Fruit fly (Drosophila melanogaster): ENCODE data around the gene CG9689.

The CG9689 gene

DNA sequence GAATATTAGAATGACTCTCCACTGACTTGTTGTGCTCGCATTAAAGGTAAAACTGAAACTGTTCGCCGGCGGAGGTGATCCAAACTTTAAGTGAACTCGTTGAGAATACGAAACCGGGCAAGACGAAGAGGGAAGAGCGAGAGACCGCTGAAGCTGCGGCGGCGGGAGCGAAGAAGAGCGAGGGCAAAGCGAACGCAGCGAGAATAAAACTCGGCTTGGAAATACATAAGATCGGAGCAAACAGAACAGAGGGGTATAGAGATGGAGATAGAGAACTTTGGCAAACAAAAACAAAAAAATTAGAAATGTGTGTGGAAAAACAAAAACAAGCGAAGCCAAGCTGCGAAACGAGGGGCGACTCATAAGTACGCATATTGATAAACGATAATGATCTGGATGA is 49.1 kb downstream of the CG9689 start, which contains the start of gene Idgf4:
Idgf4 (minus strand) TSS at position 67 of the 400 bp plus-strand sequence.
- peak; percentile 41 for TF ChIP-seq CG7745 (tag; optimal IDR thresholded peaks at IDR 0.05)
- peak; percentile 47 for TF ChIP-seq CG18476 (GFP tag; optimal IDR thresholded peaks at IDR 0.05)
- TF ChIP-seq CG11695 (GFP tag; IDR thresholded peaks at IDR 0.05): no peak
- TF ChIP-seq sens (GFP tag): peak; percentile 72
- TF ChIP-seq crol (GFP tag; IDR thresholded peaks at IDR 0.05): peak; percentile 83
- TF ChIP-seq Taf1 (GFP tag; IDR thresholded peaks at IDR 0.05): no peak
- TF ChIP-seq CG15514 (GFP tag; optimal IDR thresholded peaks at IDR 0.05): peak; percentile 9
- TF ChIP-seq sug (tag; optimal IDR thresholded peaks at IDR 0.05): peak; percentile 51
- peak; percentile 16 for TF ChIP-seq Deaf1 (tag; optimal IDR thresholded peaks at IDR 0.05)
- peak; percentile 7 for TF ChIP-seq salm (tag; optimal IDR thresholded peaks at IDR 0.05)
- TF ChIP-seq gem (tag; optimal IDR thresholded peaks at IDR 0.05): peak; percentile 26
- TF ChIP-seq chinmo (GFP tag; IDR thresholded peaks at IDR 0.05; ENCODE audit: partially characterized antibody): 0 out of 4 replicates have a peak, but pooled peaks have one; percentile 40
- peak; percentile 12 for TF ChIP-seq CG2120 (GFP tag; optimal IDR thresholded peaks at IDR 0.05)
- TF ChIP-seq B-H2 (GFP tag; optimal IDR thresholded peaks at IDR 0.05): no peak
- TF ChIP-seq Sox102F (GFP tag; optimal IDR thresholded peaks at IDR 0.05): peak; percentile 9
- TF ChIP-seq psq (GFP tag; optimal IDR thresholded peaks at IDR 0.05): peak; percentile 70
- 0 out of 3 replicates have a peak, but pooled peaks have one; percentile 26 for TF ChIP-seq ci (GFP tag; IDR thresholded peaks at IDR 0.05)
- peak; percentile 12 to 45 for TF ChIP-seq Trl (optimal IDR thresholded peaks at IDR 0.05)
- TF ChIP-seq Trl (GFP tag; optimal IDR thresholded peaks at IDR 0.05): peak; percentile 38
- peak; percentile 18 for TF ChIP-seq CG2875 (GFP tag; optimal IDR thresholded peaks at IDR 0.05)
- peak; percentile 19 for TF ChIP-seq Blimp-1 (GFP tag; optimal IDR thresholded peaks at IDR 0.05)
- peak; percentile 11 for TF ChIP-seq dmrt11E (tag; optimal IDR thresholded peaks at IDR 0.05)
- no peak for TF ChIP-seq CG2199 (GFP tag; IDR thresholded peaks at IDR 0.05)
- no peak for TF ChIP-seq CG6854 (GFP tag; optimal IDR thresholded peaks at IDR 0.05)
- peak; percentile 2 for TF ChIP-seq CG11504 (tag; optimal IDR thresholded peaks at IDR 0.05)
- TF ChIP-seq CG17829 (tag; optimal IDR thresholded peaks at IDR 0.05): peak; percentile 63
- TF ChIP-seq Pdp1 (GFP tag; optimal IDR thresholded peaks at IDR 0.05): peak in 1 of 2 experiments; percentile 40
- TF ChIP-seq chif (GFP tag; optimal IDR thresholded peaks at IDR 0.05): peak in 1 of 2 experiments; percentile 4
- TF ChIP-seq CG9932 (GFP tag; IDR thresholded peaks at IDR 0.05): peak; percentile 27
- peak; percentile 16 for TF ChIP-seq grn (GFP tag; optimal IDR thresholded peaks at IDR 0.05)
- TF ChIP-seq bsh (GFP tag; optimal IDR thresholded peaks at IDR 0.05): peak in 1 of 2 experiments; percentile 41
- peak; percentile 12 for TF ChIP-seq Hsf (GFP tag; optimal IDR thresholded peaks at IDR 0.05)
- TF ChIP-seq Med (GFP tag): peak; percentile 83
- TF ChIP-seq hth (optimal IDR thresholded peaks at IDR 0.05): no peak
- no peak for TF ChIP-seq B-H1 (GFP tag; IDR thresholded peaks at IDR 0.05)
- no peak for TF ChIP-seq CG6689 (GFP tag; IDR thresholded peaks at IDR 0.05)
- TF ChIP-seq CG34422 (GFP tag; IDR thresholded peaks at IDR 0.05): peak; percentile 16; the same call in 1 of the 3 replicates
- peak; percentile 25 for TF ChIP-seq ATbp (GFP tag; optimal IDR thresholded peaks at IDR 0.05)
- TF ChIP-seq CG34376 (GFP tag; optimal IDR thresholded peaks at IDR 0.05): peak; percentile 8
- peak; percentile 41; the same call in 1 of the 2 replicates for TF ChIP-seq Drgx (GFP tag; IDR thresholded peaks at IDR 0.05)
- TF ChIP-seq CG12155 (GFP tag; optimal IDR thresholded peaks at IDR 0.05): peak; percentile 66
- TF ChIP-seq CG10147 (GFP tag; optimal IDR thresholded peaks at IDR 0.05): no peak
- TF ChIP-seq CG17359 (tag; optimal IDR thresholded peaks at IDR 0.05): peak; percentile 14
- TF ChIP-seq CG10209 (GFP tag; optimal IDR thresholded peaks at IDR 0.05): peak; percentile 5
- peak; percentile 22 for TF ChIP-seq CG13894 (tag; optimal IDR thresholded peaks at IDR 0.05)
